Fruit fly (Drosophila melanogaster): ENCODE results near the gene Gs1.
A peak's percentile ranks its signal among the peaks of the same experiment; 100 is the strongest.

Gs1 gene

DNA sequence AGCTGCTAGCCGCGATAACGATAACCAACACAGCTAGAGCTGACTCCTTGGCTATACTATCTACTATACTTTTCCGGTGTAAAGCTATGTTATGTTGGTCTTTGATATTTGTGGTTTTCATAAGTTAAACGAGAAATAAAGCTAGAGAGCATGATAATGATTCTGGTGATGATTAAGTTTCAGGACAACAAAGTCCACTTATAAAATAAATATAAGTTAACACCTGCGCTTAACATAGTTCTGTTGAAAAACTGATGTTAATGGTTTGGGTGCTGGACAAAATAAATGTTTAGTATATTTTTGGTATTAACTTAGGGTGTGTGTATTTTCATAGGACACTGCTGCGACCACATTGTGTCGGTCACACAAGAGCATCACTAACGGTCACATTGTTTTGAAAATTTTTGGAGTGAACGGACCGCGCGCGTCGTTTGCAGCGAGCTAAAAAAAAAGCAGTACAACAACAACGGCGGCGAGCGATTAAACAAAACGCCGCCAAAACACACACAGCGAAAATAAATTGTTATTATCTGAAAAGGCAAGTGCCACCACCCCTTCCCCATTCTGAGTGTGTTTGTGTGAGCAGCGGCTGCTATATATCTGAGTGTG is 26.9 kb downstream of the Gs1 start, which contains the start of the genes CG33635 and spen (continued):
- TF ChIP-seq CG1603 (tag; optimal IDR thresholded peaks at IDR 0.05) (peak; percentile 63), CG16779 (GFP tag; IDR thresholded peaks at IDR 0.05) (no peak), CG1233 (GFP tag; optimal IDR thresholded peaks at IDR 0.05) (peak; percentile 43), CG34376 (GFP tag; optimal IDR thresholded peaks at IDR 0.05) (peak; percentile 88), grn (GFP tag; optimal IDR thresholded peaks at IDR 0.05) (no peak), Hr78 (GFP tag; optimal IDR thresholded peaks at IDR 0.05) (no peak), HLH54F (GFP tag; optimal IDR thresholded peaks at IDR 0.05) (no peak), scrt (GFP tag; optimal IDR thresholded peaks at IDR 0.05) (peak; percentile 16), Ptx1 (GFP tag; IDR thresholded peaks at IDR 0.05) (no peak), Trl (optimal IDR thresholded peaks at IDR 0.05) (no peak), Trl (GFP tag; optimal IDR thresholded peaks at IDR 0.05) (no peak), CG2129 (GFP tag; IDR thresholded peaks at IDR 0.05; ENCODE audit: partially characterized antibody) (no peak), tll (GFP tag; optimal IDR thresholded peaks at IDR 0.05) (no peak), her (GFP tag; optimal IDR thresholded peaks at IDR 0.05) (peak; percentile 53), nom (GFP tag; optimal IDR thresholded peaks at IDR 0.05) (peak; percentile 72), CG12236 (GFP tag; optimal IDR thresholded peaks at IDR 0.05) (no peak), lola (GFP tag; optimal IDR thresholded peaks at IDR 0.05) (no peak), CG30403 (GFP tag; optimal IDR thresholded peaks at IDR 0.05) (no peak)

DNA sequence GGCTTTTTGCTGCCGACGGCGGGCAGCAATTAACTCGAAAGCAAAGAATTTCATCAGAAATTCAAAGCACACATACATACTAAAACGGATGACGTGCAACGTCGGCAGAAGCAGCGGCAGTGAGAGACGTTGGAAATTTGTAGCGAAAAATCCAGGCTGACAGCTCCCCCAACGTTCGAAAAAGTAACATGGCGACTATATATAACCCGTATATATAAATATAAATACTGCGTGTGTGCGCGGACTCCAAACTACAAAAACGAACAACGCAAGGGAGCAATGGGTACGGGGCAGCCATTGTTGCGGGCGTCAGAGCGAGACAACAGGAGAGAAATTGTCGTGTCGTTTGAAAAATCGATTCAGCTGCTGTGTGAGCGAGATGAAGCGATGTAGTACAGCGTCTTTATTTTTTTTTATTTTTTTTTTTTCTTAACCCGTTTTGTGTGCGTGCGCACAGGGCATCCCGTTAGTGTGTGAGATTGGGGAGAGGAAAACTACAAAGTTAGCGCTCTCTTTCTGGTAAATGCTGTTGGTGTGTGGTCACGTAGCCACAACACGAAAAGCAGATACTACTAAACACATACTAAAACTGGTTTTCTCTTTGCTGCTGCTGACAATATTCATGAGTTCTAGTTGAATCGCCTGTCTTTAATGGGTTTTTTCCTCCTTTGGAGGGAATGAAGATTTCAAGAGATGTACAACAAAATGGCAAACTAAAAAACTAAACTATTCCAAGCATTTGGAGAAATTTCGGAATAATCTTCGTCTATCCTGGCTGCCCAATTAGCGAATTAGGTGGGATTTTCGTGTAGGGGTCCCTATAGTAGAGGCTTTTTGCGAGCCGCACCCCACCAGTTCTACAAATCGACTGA is 28.9 kb downstream of the Gs1 start:
- TF ChIP-seq chif (GFP tag; optimal IDR thresholded peaks at IDR 0.05) = no peak
- TF ChIP-seq CG9437 (GFP tag; optimal IDR thresholded peaks at IDR 0.05) = no peak
- TF ChIP-seq BtbVII (GFP tag; optimal IDR thresholded peaks at IDR 0.05) = peak; percentile 43
- TF ChIP-seq CG17802 (tag; optimal IDR thresholded peaks at IDR 0.05) = no peak
- peak; percentile 12 for TF ChIP-seq CG7839 (tag; optimal IDR thresholded peaks at IDR 0.05)
- peak in 1 of 2 experiments; percentile 25 for TF ChIP-seq Hr51 (GFP tag; optimal IDR thresholded peaks at IDR 0.05)
- TF ChIP-seq CG10267 (tag; optimal IDR thresholded peaks at IDR 0.05) = no peak
- TF ChIP-seq aop (GFP tag; IDR thresholded peaks at IDR 0.05) = no peak
- no peak for TF ChIP-seq ham (GFP tag; IDR thresholded peaks at IDR 0.05)
- no peak for TF ChIP-seq Sry-δ (GFP tag; optimal IDR thresholded peaks at IDR 0.05)
- peak; percentile 60 for TF ChIP-seq CrebB (tag; optimal IDR thresholded peaks at IDR 0.05)
- TF ChIP-seq eve (GFP tag; optimal IDR thresholded peaks at IDR 0.05) = peak in 1 of 2 experiments; percentile 86
- peak; percentile 6 for TF ChIP-seq nmo (GFP tag; optimal IDR thresholded peaks at IDR 0.05)
- TF ChIP-seq schlank (tag; optimal IDR thresholded peaks at IDR 0.05) = no peak
- TF ChIP-seq Doc3 (GFP tag; IDR thresholded peaks at IDR 0.05; ENCODE audit: partially characterized antibody) = no peak
- peak; percentile 6 for TF ChIP-seq gem (tag; optimal IDR thresholded peaks at IDR 0.05)
- TF ChIP-seq CG9817 (tag; optimal IDR thresholded peaks at IDR 0.05) = peak; percentile 17
- TF ChIP-seq CG15011 (GFP tag; optimal IDR thresholded peaks at IDR 0.05) = no peak
- TF ChIP-seq CoRest (tag; optimal IDR thresholded peaks at IDR 0.05) = no peak
- no peak for TF ChIP-seq CG18619 (GFP tag; optimal IDR thresholded peaks at IDR 0.05)
- no peak for TF ChIP-seq ttk (GFP tag; IDR thresholded peaks at IDR 0.05)
- TF ChIP-seq slp2 (GFP tag; optimal IDR thresholded peaks at IDR 0.05) = no peak
- peak; percentile 32 for TF ChIP-seq CG15601 (tag; optimal IDR thresholded peaks at IDR 0.05)
- peak; percentile 51 for TF ChIP-seq pfk (GFP tag; optimal IDR thresholded peaks at IDR 0.05)
- peak; percentile 21 for TF ChIP-seq dm (GFP tag; optimal IDR thresholded peaks at IDR 0.05)
- no peak for TF ChIP-seq luna (GFP tag; optimal IDR thresholded peaks at IDR 0.05)
- TF ChIP-seq CG18599 (GFP tag; optimal IDR thresholded peaks at IDR 0.05) = peak; percentile 29
- TF ChIP-seq CG8478 (optimal IDR thresholded peaks at IDR 0.05) = peak; percentile 55
- peak; percentile 61 for TF ChIP-seq oc (tag; optimal IDR thresholded peaks at IDR 0.05)
- TF ChIP-seq Hr78 (GFP tag; optimal IDR thresholded peaks at IDR 0.05) = no peak

Data from whole organism, embryonic.